Worm (Caenorhabditis elegans): Measurements from ENCODE around the gene F49C12.12.
A peak's percentile ranks its signal among the peaks of the same experiment; 100 is the strongest.

- TF ChIP-seq snpc-4 (tag; optimal IDR thresholded peaks at IDR 0.05) (no peak), flh-1 (GFP tag; optimal IDR thresholded peaks at IDR 0.05) (no peak), unc-62 (GFP tag; optimal IDR thresholded peaks at IDR 0.05) (no peak), mab-5 (tag; optimal IDR thresholded peaks at IDR 0.05) (no peak), lsy-2 (tag; optimal IDR thresholded peaks at IDR 0.05) (peak; percentile 71), tbx-8 (GFP tag; optimal IDR thresholded peaks at IDR 0.05) (no peak)
Observed at ce11 chrIV:9366411-9366810, 45.5 kb upstream of the F49C12.12 start, which contains the start of gene pezo-1.
